Worm (Caenorhabditis elegans): ENCODE results near the gene jun-1.

Gene jun-1

ce11 chrII:9163348-9163747 lies 50.4 kb downstream of the jun-1 start:
- TF ChIP-seq ama-1 (optimal IDR thresholded peaks at IDR 0.05) (peak; percentile 76), nhr-43 (tag; optimal IDR thresholded peaks at IDR 0.05; ENCODE audit: poor library complexity, severe bottlenecking) (peak; percentile 1), nhr-237 (tag; optimal IDR thresholded peaks at IDR 0.05) (no peak)

- no peak for TF ChIP-seq nhr-28 (tag; optimal IDR thresholded peaks at IDR 0.05)
- no peak for TF ChIP-seq nhr-76 (tag; optimal IDR thresholded peaks at IDR 0.05)
- no peak for TF ChIP-seq fos-1 (tag; optimal IDR thresholded peaks at IDR 0.05)
- TF ChIP-seq elt-3 (tag; optimal IDR thresholded peaks at IDR 0.05) = no peak
- no peak for TF ChIP-seq ztf-4 (tag; optimal IDR thresholded peaks at IDR 0.05)
- no peak for TF ChIP-seq mdl-1 (tag; optimal IDR thresholded peaks at IDR 0.05)
- TF ChIP-seq nhr-12 (tag; optimal IDR thresholded peaks at IDR 0.05) = no peak
- peak; percentile 39 for TF ChIP-seq elt-2 (tag; optimal IDR thresholded peaks at IDR 0.05)
These were observed 53.0 kb downstream of the jun-1 start, which contains the start of gene W07A12.8 for ce11 chrII:9165762-9166460. W07A12.8 (minus strand) TSS chrII:9165812.

- TF ChIP-seq nhr-77 (tag; optimal IDR thresholded peaks at IDR 0.05) = no peak
- no peak for TF ChIP-seq ztf-11 (tag; optimal IDR thresholded peaks at IDR 0.05)
- TF ChIP-seq nfya-1 (tag; optimal IDR thresholded peaks at IDR 0.05; ENCODE audit: insufficient read depth) = no peak
- no peak for TF ChIP-seq ZK546.5 (tag; optimal IDR thresholded peaks at IDR 0.05)
- no peak for TF ChIP-seq R02D3.7 (tag; optimal IDR thresholded peaks at IDR 0.05)
- TF ChIP-seq snpc-4 (tag; optimal IDR thresholded peaks at IDR 0.05) = no peak
- no peak for TF ChIP-seq nhr-76 (tag; optimal IDR thresholded peaks at IDR 0.05)
- no peak for TF ChIP-seq mml-1 (tag; optimal IDR thresholded peaks at IDR 0.05)
- TF ChIP-seq nhr-12 (tag; optimal IDR thresholded peaks at IDR 0.05) = no peak
- TF ChIP-seq lin-15B (tag; optimal IDR thresholded peaks at IDR 0.05) = no peak
- no peak for TF ChIP-seq ztf-4 (tag; optimal IDR thresholded peaks at IDR 0.05)
- TF ChIP-seq aly-2 (tag; optimal IDR thresholded peaks at IDR 0.05) = no peak
- no peak for TF ChIP-seq lin-39 (tag; optimal IDR thresholded peaks at IDR 0.05)
- no peak for TF ChIP-seq nhr-25 (tag; optimal IDR thresholded peaks at IDR 0.05)
- TF ChIP-seq nhr-237 (tag; optimal IDR thresholded peaks at IDR 0.05) = no peak
- no peak for TF ChIP-seq sea-2 (GFP tag; optimal IDR thresholded peaks at IDR 0.05)
These were observed 54.8 kb downstream of the jun-1 start, which contains the start of gene T23G7.3 for ce11 chrII:9167730-9168129. T23G7.3 (minus strand) TSS chrII:9167830.

DNA sequence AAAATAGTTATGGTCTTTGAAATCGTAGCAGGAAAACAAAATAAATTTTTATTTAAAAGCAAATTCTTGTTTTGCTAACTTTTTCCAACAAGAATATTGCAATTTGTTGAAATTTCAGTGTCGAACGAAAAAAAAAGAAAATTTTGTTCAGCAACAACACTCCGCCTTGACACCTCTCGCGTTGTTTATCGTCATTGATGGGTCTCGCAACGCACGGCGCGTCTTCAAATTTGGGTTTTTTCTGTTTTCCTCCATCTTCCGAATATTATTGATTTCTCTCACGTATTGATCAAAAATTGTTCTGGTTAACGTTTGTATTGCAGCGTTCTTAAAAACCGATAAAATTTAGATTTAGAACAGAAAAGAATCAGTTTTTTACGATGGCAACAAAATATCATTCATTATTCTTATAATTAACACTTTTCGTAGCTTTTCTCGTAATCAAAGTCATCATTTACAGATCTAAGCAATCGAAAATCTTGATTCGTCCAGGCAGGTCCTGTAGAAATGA lies 56.5 kb downstream of the jun-1 start, which contains the start of gene dpl-1:
Gene dpl-1, plus strand, starts transcription at position 461 of the 511 bp plus-strand sequence.
- TF ChIP-seq nhr-23 (tag; optimal IDR thresholded peaks at IDR 0.05) (no peak), zag-1 (tag; optimal IDR thresholded peaks at IDR 0.05) (no peak), elt-2 (tag; optimal IDR thresholded peaks at IDR 0.05) (peak; percentile 21), daf-12 (tag; optimal IDR thresholded peaks at IDR 0.05) (no peak), ztf-4 (tag; optimal IDR thresholded peaks at IDR 0.05) (no peak), ZK546.5 (tag; optimal IDR thresholded peaks at IDR 0.05) (no peak), snpc-4 (tag; optimal IDR thresholded peaks at IDR 0.05) (no peak), ceh-82 (tag; optimal IDR thresholded peaks at IDR 0.05) (no peak), lin-39 (tag; optimal IDR thresholded peaks at IDR 0.05) (no peak), ztf-11 (tag; optimal IDR thresholded peaks at IDR 0.05) (no peak), hmg-11 (tag; optimal IDR thresholded peaks at IDR 0.05) (no peak), egl-5 (tag; optimal IDR thresholded peaks at IDR 0.05) (peak; percentile 19), skn-1 (tag; optimal IDR thresholded peaks at IDR 0.05) (no peak), nhr-28 (tag; optimal IDR thresholded peaks at IDR 0.05) (no peak), lin-15B (tag; optimal IDR thresholded peaks at IDR 0.05) (peak; percentile 63), nhr-43 (tag; optimal IDR thresholded peaks at IDR 0.05; ENCODE audit: poor library complexity, severe bottlenecking) (no peak), tbx-2 (tag; optimal IDR thresholded peaks at IDR 0.05) (no peak), fkh-2 (tag; optimal IDR thresholded peaks at IDR 0.05) (no peak), nhr-25 (tag; optimal IDR thresholded peaks at IDR 0.05) (peak; percentile 47), nhr-12 (tag; optimal IDR thresholded peaks at IDR 0.05) (no peak), unc-39 (tag; optimal IDR thresholded peaks at IDR 0.05) (no peak), eor-1 (tag; optimal IDR thresholded peaks at IDR 0.05) (no peak), elt-1 (tag; optimal IDR thresholded peaks at IDR 0.05) (no peak), nhr-237 (tag; optimal IDR thresholded peaks at IDR 0.05) (no peak), lsy-12 (tag; optimal IDR thresholded peaks at IDR 0.05) (no peak), jun-1 (tag; optimal IDR thresholded peaks at IDR 0.05) (no peak), egl-27 (tag; optimal IDR thresholded peaks at IDR 0.05) (no peak), mdl-1 (tag; optimal IDR thresholded peaks at IDR 0.05) (no peak), unc-62 (GFP tag; optimal IDR thresholded peaks at IDR 0.05) (no peak), fkh-10 (GFP tag; optimal IDR thresholded peaks at IDR 0.05) (no peak), ceh-9 (tag; optimal IDR thresholded peaks at IDR 0.05) (no peak), aly-2 (tag; optimal IDR thresholded peaks at IDR 0.05) (no peak), elt-3 (tag; optimal IDR thresholded peaks at IDR 0.05) (no peak), fos-1 (tag; optimal IDR thresholded peaks at IDR 0.05) (no peak), nhr-77 (tag; optimal IDR thresholded peaks at IDR 0.05) (no peak), nfya-1 (tag; optimal IDR thresholded peaks at IDR 0.05; ENCODE audit: insufficient read depth) (peak; percentile 62), R02D3.7 (tag; optimal IDR thresholded peaks at IDR 0.05) (no peak), pha-4 (tag; optimal IDR thresholded peaks at IDR 0.05) (peak; percentile 74), nhr-67 (tag; optimal IDR thresholded peaks at IDR 0.05) (no peak)
